Worm (Caenorhabditis elegans) whole organism, young adult: ENCODE measurements around the gene syp-1.

Source experiments
- chd-7 ChIP-seq: sonication (generic microtip); optimal IDR thresholded peaks from 2 replicates; lab custom pipeline; 2016; ENCODE audit warnings: mild to moderate bottlenecking, missing genetic modification characterization, moderate library complexity, missing compliant biosample characterization
- madf-6 ChIP-seq: fragments of 200-800 bp; sonication (Bioruptor generic); IDR thresholded peaks from 2 replicates; pipeline ENCODE4 v1.3.6; 2022; ENCODE audit warnings: missing genetic modification reagents, missing genetic modification characterization, missing compliant biosample characterization
- nfya-2 ChIP-seq: fragments of 200-800 bp; sonication (Bioruptor generic); IDR thresholded peaks from 2 replicates; pipeline ENCODE4 v1.3.6; 2022; ENCODE audit warnings: missing genetic modification reagents, missing genetic modification characterization, missing compliant biosample characterization
- rcor-1 ChIP-seq: fragments of 200-800 bp; sonication (Bioruptor generic); IDR thresholded peaks from 2 replicates; pipeline ENCODE4 v1.3.6; 2022; ENCODE audit warnings: missing genetic modification reagents, missing genetic modification characterization, missing compliant biosample characterization
- unc-62 ChIP-seq: fragments of 150-350 bp; optimal IDR thresholded peaks from 2 replicates; lab custom pipeline; 2014; ENCODE audit warnings: missing biosample characterization, missing genetic modification reagents, missing genetic modification characterization

ce11 chrV:16390655-16391054, 13.4 kb upstream of the syp-1 start, which contains the start of gene gst-44:
- TF ChIP-seq chd-7 (no peak), madf-6 (GFP tag; lab: Robert Waterston, UW) (no peak), unc-62 (GFP tag; lab: Kevin White, UChicago) (no peak), rcor-1 (GFP tag; lab: Robert Waterston, UW) (no peak), nfya-2 (GFP tag; lab: Robert Waterston, UW) (no peak)
